Fruit fly (Drosophila melanogaster) whole organism, embryonic: ENCODE results near the gene Ublcp1.

Experiments used
- Adf1 ChIP-seq: fragments of 200-800 bp; sonication (Bioruptor generic); IDR thresholded peaks from 2 replicates; pipeline ENCODE4 v1.3.6; 2022; ENCODE audit warnings: missing biosample characterization, missing genetic modification characterization
- Bteb2 ChIP-seq: fragments of 200-800 bp; sonication (Bioruptor generic); optimal IDR thresholded peaks from 2 replicates; lab custom pipeline; 2016; ENCODE audit warnings: missing biosample characterization, missing genetic modification characterization
- CG10209 ChIP-seq: fragments of 200-800 bp; sonication (Bioruptor generic); optimal IDR thresholded peaks from 3 replicates; lab custom pipeline; 2017; ENCODE audit warnings: missing biosample characterization, mild to moderate bottlenecking, missing genetic modification characterization, missing genetic modification reagents
- CG10274 ChIP-seq: fragments of 200-800 bp; sonication (Bioruptor generic); optimal IDR thresholded peaks from 3 replicates; lab custom pipeline; 2017; ENCODE audit warnings: missing biosample characterization, mild to moderate bottlenecking, missing genetic modification characterization
- CG10321 ChIP-seq: fragments of 200-800 bp; sonication (Bioruptor generic); IDR thresholded peaks from 2 replicates; pipeline ENCODE4 v1.3.6; 2022; ENCODE audit warnings: missing biosample characterization, missing genetic modification characterization
- CG12659 ChIP-seq: fragments of 200-800 bp; sonication (Bioruptor generic); optimal IDR thresholded peaks from 3 replicates; lab custom pipeline; 2017; ENCODE audit warnings: mild to moderate bottlenecking, missing biosample characterization, missing genetic modification reagents, missing genetic modification characterization
- CG15514 ChIP-seq: fragments of 200-800 bp; sonication (Bioruptor generic); optimal IDR thresholded peaks from 3 replicates; lab custom pipeline; 2017; ENCODE audit warnings: missing biosample characterization, missing genetic modification characterization, mild to moderate bottlenecking, moderate library complexity, missing genetic modification reagents
- CG16813 ChIP-seq: fragments of 200-800 bp; sonication (Bioruptor generic); IDR thresholded peaks from 3 replicates; pipeline ENCODE4 v1.3.6; 2022; ENCODE audit warnings: missing biosample characterization, missing genetic modification characterization; ENCODE audit not compliant: partially characterized antibody
- CG17829 ChIP-seq: fragments of 200-800 bp; optimal IDR thresholded peaks from 2 replicates; lab custom pipeline; 2019; ENCODE audit warnings: missing biosample characterization, mild to moderate bottlenecking, missing genetic modification characterization, moderate library complexity
- CG18619 ChIP-seq: fragments of 200-800 bp; sonication (Bioruptor generic); optimal IDR thresholded peaks from 3 replicates; lab custom pipeline; 2017; ENCODE audit warnings: missing biosample characterization, mild to moderate bottlenecking, missing genetic modification characterization
- CG2129 ChIP-seq: fragments of 200-800 bp; sonication (Bioruptor generic); IDR thresholded peaks from 2 replicates; pipeline ENCODE4 v1.3.6; 2022; ENCODE audit warnings: missing biosample characterization, missing genetic modification characterization; ENCODE audit not compliant: partially characterized antibody
- CG31365 ChIP-seq: fragments of 200-800 bp; sonication (Bioruptor generic); optimal IDR thresholded peaks from 2 replicates; lab custom pipeline; 2018; ENCODE audit warnings: missing biosample characterization, mild to moderate bottlenecking, missing genetic modification characterization
- CG4617 ChIP-seq: fragments of 200-800 bp; sonication (Bioruptor generic); optimal IDR thresholded peaks from 3 replicates; lab custom pipeline; 2016; ENCODE audit warnings: missing biosample characterization, missing genetic modification characterization, borderline replicate concordance
- CG9609 ChIP-seq: fragments of 200-800 bp; sonication (Bioruptor generic); optimal IDR thresholded peaks from 3 replicates; lab custom pipeline; 2016; ENCODE audit warnings: missing biosample characterization, missing genetic modification characterization
- D19A ChIP-seq: fragments of 200-800 bp; optimal IDR thresholded peaks from 3 replicates; lab custom pipeline; 2019; ENCODE audit warnings: missing biosample characterization, mild to moderate bottlenecking, missing genetic modification characterization, moderate library complexity
- Dll ChIP-seq: fragments of 200-800 bp; sonication (Bioruptor generic); IDR thresholded peaks from 4 replicates; pipeline ENCODE4 v1.3.6; 2022; ENCODE audit warnings: missing biosample characterization, missing genetic modification characterization; ENCODE audit not compliant: partially characterized antibody
- Dref ChIP-seq: fragments of 200-800 bp; sonication (Bioruptor generic); IDR thresholded peaks from 2 replicates; pipeline ENCODE4 v1.3.6; 2022; ENCODE audit warnings: missing biosample characterization, missing genetic modification characterization
- E2f2 ChIP-seq: fragments of 200-800 bp; sonication (Bioruptor generic); IDR thresholded peaks from 2 replicates; pipeline ENCODE4 v1.3.6; 2022; ENCODE audit warnings: missing biosample characterization, missing genetic modification characterization
- Ets97D ChIP-seq: fragments of 200-800 bp; sonication (Bioruptor generic); optimal IDR thresholded peaks from 3 replicates; lab custom pipeline; 2016; ENCODE audit warnings: missing biosample characterization, missing genetic modification characterization
- Gug ChIP-seq: fragments of 200-800 bp; sonication (Bioruptor generic); IDR thresholded peaks from 4 replicates; pipeline ENCODE4 v1.3.6; 2022; ENCODE audit warnings: missing biosample characterization, missing genetic modification characterization
- HLH4C ChIP-seq: fragments of 200-800 bp; sonication (Bioruptor generic); IDR thresholded peaks from 3 replicates; pipeline ENCODE4 v1.3.6; 2022; ENCODE audit warnings: missing biosample characterization, missing genetic modification characterization; ENCODE audit not compliant: partially characterized antibody
- Hmr ChIP-seq: fragments of 200-800 bp; sonication (Bioruptor generic); optimal IDR thresholded peaks from 3 replicates; lab custom pipeline; 2017; ENCODE audit warnings: mild to moderate bottlenecking, missing biosample characterization, missing genetic modification reagents, missing genetic modification characterization
- MBD-R2 ChIP-seq: fragments of 200-800 bp; sonication (Bioruptor generic); IDR thresholded peaks from 2 replicates; pipeline ENCODE4 v1.3.6; 2022; ENCODE audit warnings: missing biosample characterization, missing genetic modification characterization
- Max ChIP-seq: fragments of 200-800 bp; sonication (Bioruptor generic); optimal IDR thresholded peaks from 2 replicates; lab custom pipeline; 2016; ENCODE audit warnings: missing biosample characterization, mild to moderate bottlenecking, missing genetic modification characterization
- Med ChIP-seq: fragments of 200-800 bp; sonication (Bioruptor generic); peaks from one replicate; lab custom pipeline; 2016; ENCODE audit warnings: missing biosample characterization, missing genetic modification characterization, mild to moderate bottlenecking, inconsistent platforms, moderate library complexity
- Oaz ChIP-seq: fragments of 200-800 bp; sonication (Bioruptor generic); IDR thresholded peaks from 2 replicates; pipeline ENCODE4 v1.3.6; 2022; ENCODE audit warnings: missing biosample characterization, missing genetic modification characterization
- Oli ChIP-seq: fragments of 200-800 bp; sonication (Bioruptor generic); optimal IDR thresholded peaks from 2 replicates; lab custom pipeline; 2018; ENCODE audit warnings: missing biosample characterization, mild to moderate bottlenecking, missing genetic modification characterization, moderate library complexity
- Opbp ChIP-seq: fragments of 200-800 bp; sonication (Bioruptor generic); IDR thresholded peaks from 3 replicates; pipeline ENCODE4 v1.3.6; 2022; ENCODE audit warnings: missing biosample characterization, missing genetic modification characterization; ENCODE audit not compliant: partially characterized antibody
- Sry-δ ChIP-seq: fragments of 200-800 bp; sonication (Bioruptor generic); optimal IDR thresholded peaks from 2 replicates; lab custom pipeline; 2016; ENCODE audit warnings: missing biosample characterization, missing genetic modification characterization
- Ssrp ChIP-seq: fragments of 200-800 bp; sonication (Bioruptor generic); optimal IDR thresholded peaks from 2 replicates; lab custom pipeline; 2018; ENCODE audit warnings: missing biosample characterization, mild to moderate bottlenecking, missing genetic modification characterization, moderate library complexity
- YL-1 ChIP-seq: fragments of 200-800 bp; sonication (Bioruptor generic); optimal IDR thresholded peaks from 3 replicates; lab custom pipeline; 2017; ENCODE audit warnings: missing biosample characterization, mild to moderate bottlenecking, missing genetic modification characterization
- aop ChIP-seq: fragments of 200-800 bp; sonication (Bioruptor generic); IDR thresholded peaks from 2 replicates; pipeline ENCODE4 v1.3.6; 2022; ENCODE audit warnings: missing biosample characterization, missing genetic modification characterization
- ato ChIP-seq: fragments of 200-800 bp; sonication (Bioruptor generic); IDR thresholded peaks from 2 replicates; pipeline ENCODE4 v1.3.6; 2022; ENCODE audit warnings: missing biosample characterization, missing genetic modification characterization; ENCODE audit not compliant: partially characterized antibody
- chn ChIP-seq: fragments of 200-800 bp; sonication (Bioruptor generic); optimal IDR thresholded peaks from 2 replicates; lab custom pipeline; 2016; ENCODE audit warnings: missing biosample characterization, missing genetic modification characterization
- gfzf ChIP-seq: fragments of 200-800 bp; sonication (Bioruptor generic); optimal IDR thresholded peaks from 2 replicates; lab custom pipeline; 2016; ENCODE audit warnings: missing biosample characterization, mild to moderate bottlenecking, missing genetic modification characterization, moderate library complexity
- grau ChIP-seq: fragments of 200-800 bp; optimal IDR thresholded peaks from 3 replicates; lab custom pipeline; 2019; ENCODE audit warnings: missing biosample characterization, mild to moderate bottlenecking, missing genetic modification characterization, moderate library complexity
- gro ChIP-seq: fragments of 200-800 bp; sonication (Bioruptor generic); optimal IDR thresholded peaks from 2 replicates; lab custom pipeline; 2016; ENCODE audit warnings: missing biosample characterization, missing genetic modification characterization
- hbn ChIP-seq: fragments of 200-800 bp; sonication (Bioruptor generic); IDR thresholded peaks from 2 replicates; pipeline ENCODE4 v1.3.6; 2022; ENCODE audit warnings: missing biosample characterization, missing genetic modification characterization; ENCODE audit not compliant: partially characterized antibody
- ind ChIP-seq: fragments of 200-800 bp; sonication (Bioruptor generic); optimal IDR thresholded peaks from 3 replicates; lab custom pipeline; 2016; ENCODE audit warnings: missing biosample characterization, missing genetic modification characterization
- lbe ChIP-seq: fragments of 200-800 bp; sonication (Bioruptor generic); optimal IDR thresholded peaks from 2 replicates; lab custom pipeline; 2016; ENCODE audit warnings: missing biosample characterization, mild to moderate bottlenecking, missing genetic modification characterization
- lilli ChIP-seq: fragments of 200-800 bp; sonication (Bioruptor generic); optimal IDR thresholded peaks from 3 replicates; lab custom pipeline; 2016; ENCODE audit warnings: missing biosample characterization, missing genetic modification characterization
- nau ChIP-seq: fragments of 200-800 bp; sonication (Bioruptor generic); optimal IDR thresholded peaks from 3 replicates; lab custom pipeline; 2017; ENCODE audit warnings: missing biosample characterization, mild to moderate bottlenecking, missing genetic modification characterization, missing genetic modification reagents
- pzg ChIP-seq: fragments of 200-800 bp; sonication (Bioruptor generic); optimal IDR thresholded peaks from 3 replicates; lab custom pipeline; 2018; ENCODE audit warnings: missing biosample characterization, mild to moderate bottlenecking, missing genetic modification characterization, moderate library complexity
- sens ChIP-seq: fragments of 200-800 bp; sonication (Bioruptor generic); peaks from one replicate; lab custom pipeline; 2016; ENCODE audit warnings: missing biosample characterization, missing genetic modification characterization
- slbo ChIP-seq: fragments of 200-800 bp; sonication (Bioruptor generic); IDR thresholded peaks from 2 replicates; pipeline ENCODE4 v1.3.6; 2022; ENCODE audit warnings: missing biosample characterization, missing genetic modification characterization
- ssp ChIP-seq: fragments of 200-800 bp; sonication (Bioruptor generic); IDR thresholded peaks from 2 replicates; pipeline ENCODE4 v1.3.6; 2022; ENCODE audit warnings: missing biosample characterization, missing genetic modification characterization
- sug ChIP-seq: fragments of 200-800 bp; optimal IDR thresholded peaks from 2 replicates; lab custom pipeline; 2019; ENCODE audit warnings: missing biosample characterization, mild to moderate bottlenecking, missing genetic modification characterization, moderate library complexity
- trem ChIP-seq: fragments of 200-800 bp; optimal IDR thresholded peaks from 3 replicates; lab custom pipeline; 2019; ENCODE audit warnings: missing biosample characterization, mild to moderate bottlenecking, missing genetic modification characterization, moderate library complexity
- unpg ChIP-seq: fragments of 200-800 bp; sonication (Bioruptor generic); optimal IDR thresholded peaks from 3 replicates; lab custom pipeline; 2018; ENCODE audit warnings: missing biosample characterization, mild to moderate bottlenecking, missing genetic modification characterization, moderate library complexity
- vnd ChIP-seq: fragments of 200-800 bp; sonication (Bioruptor generic); IDR thresholded peaks from 3 replicates; pipeline ENCODE4 v1.3.6; 2022; ENCODE audit warnings: missing biosample characterization, missing genetic modification characterization; ENCODE audit not compliant: partially characterized antibody

Ublcp1 gene

dm6 chr3R:23061209-23061608, at the start of gene Ublcp1, which contains the start of gene sav (continued):
- peak; percentile 13 for TF ChIP-seq sug (tag; lab: Kevin White, UChicago)
- TF ChIP-seq grau (tag; lab: Kevin White, UChicago), result peak; percentile 25
- TF ChIP-seq Opbp, result peak; percentile 88
- TF ChIP-seq CG18619, result no peak
- TF ChIP-seq D19A, result no peak
- peak; percentile 82 for TF ChIP-seq Dref (GFP tag; lab: Robert Waterston, UW)
- TF ChIP-seq Bteb2 (GFP tag; lab: Kevin White, UChicago), result no peak
- peak; percentile 65 for TF ChIP-seq CG12659 (GFP tag; lab: Kevin White, UChicago)
- TF ChIP-seq CG31365, result no peak
- TF ChIP-seq ssp, result 0 out of 2 replicates have a peak, but pooled peaks have one; percentile 15
- TF ChIP-seq Oli (tag; lab: Kevin White, UChicago), result peak; percentile 16
- TF ChIP-seq Ets97D, result peak; percentile 42
- peak; percentile 11; the same call in 1 of the 2 replicates for TF ChIP-seq slbo (GFP tag; lab: Robert Waterston, UW)
- TF ChIP-seq trem (tag; lab: Kevin White, UChicago), result peak; percentile 85
- peak; percentile 25 for TF ChIP-seq ind (GFP tag; lab: Kevin White, UChicago)
- peak; percentile 88 for TF ChIP-seq YL-1 (GFP tag; lab: Kevin White, UChicago)
- no peak for TF ChIP-seq nau (GFP tag; lab: Kevin White, UChicago)
- TF ChIP-seq hbn (GFP tag; lab: Robert Waterston, UW), result peak; percentile 88
- TF ChIP-seq MBD-R2 (GFP tag; lab: Robert Waterston, UW), result peak; percentile 86
- peak; percentile 53 for TF ChIP-seq CG17829 (tag; lab: Kevin White, UChicago)
- peak; percentile 59; the same call in 1 of the 2 replicates for TF ChIP-seq ato
- peak; percentile 17 for TF ChIP-seq CG10209 (GFP tag; lab: Kevin White, UChicago)
- peak; percentile 91 for TF ChIP-seq HLH4C
- peak; percentile 46 for TF ChIP-seq CG15514
- peak; percentile 33 for TF ChIP-seq pzg (GFP tag; lab: Kevin White, UChicago)
- peak; percentile 6 for TF ChIP-seq Hmr (GFP tag; lab: Kevin White, UChicago)
- peak; percentile 36 for TF ChIP-seq unpg (GFP tag; lab: Kevin White, UChicago)
- TF ChIP-seq CG16813 (GFP tag; lab: Robert Waterston, UW), result peak; percentile 91
- TF ChIP-seq Gug (GFP tag; lab: Robert Waterston, UW), result peak; percentile 27; the same call in 1 of the 4 replicates
- peak; percentile 18 for TF ChIP-seq Med (GFP tag; lab: Kevin White, UChicago)
- no peak for TF ChIP-seq Oaz (GFP tag; lab: Robert Waterston, UW)
- peak; percentile 50 for TF ChIP-seq Sry-δ (GFP tag; lab: Kevin White, UChicago)
- no peak for TF ChIP-seq gro (GFP tag; lab: Kevin White, UChicago)
- TF ChIP-seq aop (GFP tag; lab: Robert Waterston, UW), result no peak
- TF ChIP-seq CG2129 (GFP tag; lab: Robert Waterston, UW), result peak; percentile 92
- peak; percentile 0 for TF ChIP-seq CG9609 (GFP tag; lab: Kevin White, UChicago)
- peak; percentile 90 for TF ChIP-seq vnd (GFP tag; lab: Robert Waterston, UW)
- TF ChIP-seq chn (GFP tag; lab: Kevin White, UChicago), result peak; percentile 6
- peak; percentile 26; the same call in 1 of the 2 replicates for TF ChIP-seq Adf1 (GFP tag; lab: Robert Waterston, UW)
- peak; percentile 25 for TF ChIP-seq Max (GFP tag; lab: Kevin White, UChicago)
- peak; percentile 95 for TF ChIP-seq Dll (GFP tag; lab: Robert Waterston, UW)
- TF ChIP-seq E2f2 (GFP tag; lab: Robert Waterston, UW), result peak; percentile 54
- peak; percentile 49 for TF ChIP-seq sens (GFP tag; lab: Kevin White, UChicago)
- TF ChIP-seq CG10274, result no peak
- TF ChIP-seq lilli (GFP tag; lab: Kevin White, UChicago), result peak; percentile 27
- peak; percentile 60 for TF ChIP-seq gfzf (GFP tag; lab: Kevin White, UChicago)
- TF ChIP-seq Ssrp (tag; lab: Kevin White, UChicago), result peak; percentile 17
- TF ChIP-seq CG4617 (GFP tag; lab: Kevin White, UChicago), result peak; percentile 85
- no peak for TF ChIP-seq CG10321 (GFP tag; lab: Robert Waterston, UW)
- peak; percentile 61 for TF ChIP-seq lbe (GFP tag; lab: Kevin White, UChicago)
